Worm (Caenorhabditis elegans) whole organism, L4 larva: ENCODE measurements around the gene enee-1.

Experiments
- F37D6.2 ChIP-seq: sonication (generic microtip); optimal IDR thresholded peaks from 2 replicates; lab custom pipeline; 2016; ENCODE audit warnings: mild to moderate bottlenecking, missing genetic modification characterization, missing compliant biosample characterization
- F49E8.2 ChIP-seq: sonication (generic microtip); optimal IDR thresholded peaks from 2 replicates; lab custom pipeline; 2016; ENCODE audit warnings: missing compliant biosample characterization, mild to moderate bottlenecking, missing genetic modification characterization, borderline replicate concordance
- R02D3.7 ChIP-seq: fragments of 150-350 bp; sonication (generic microtip); optimal IDR thresholded peaks from 3 replicates; lab custom pipeline; 2014; ENCODE audit warnings: missing biosample characterization, missing genetic modification characterization
- T26A8.4 ChIP-seq: fragments of 200-800 bp; sonication (Bioruptor generic); IDR thresholded peaks from 2 replicates; pipeline ENCODE4 v1.3.6; 2022; ENCODE audit warnings: missing genetic modification characterization, missing compliant biosample characterization
- Y105C5A.15 ChIP-seq: fragments of 200-800 bp; sonication (Bioruptor generic); IDR thresholded peaks from 2 replicates; pipeline ENCODE4 v1.3.6; 2022; ENCODE audit warnings: missing genetic modification characterization, missing compliant biosample characterization
- ZK337.2 ChIP-seq: fragments of 200-800 bp; sonication (Bioruptor generic); IDR thresholded peaks from 2 replicates; pipeline ENCODE4 v1.3.6; 2022; ENCODE audit warnings: missing genetic modification reagents, missing genetic modification characterization, missing compliant biosample characterization
- ZK546.5 ChIP-seq, 2 experiments: sonication (generic microtip); optimal IDR thresholded peaks; 2 replicates each; lab custom pipeline; 2017; ENCODE audit warnings: missing biosample characterization in 2 of 2, missing genetic modification characterization in 2 of 2
- aha-1 ChIP-seq: fragments of 150-350 bp; peaks from one replicate; lab custom pipeline; 2014; ENCODE audit warnings: missing biosample characterization, missing genetic modification characterization
- aly-2 ChIP-seq: sonication (generic microtip); optimal IDR thresholded peaks from 2 replicates; lab custom pipeline; 2018; ENCODE audit warnings: missing biosample characterization, missing genetic modification characterization
- ama-1 ChIP-seq: fragments of 150-350 bp; optimal IDR thresholded peaks from 2 replicates; lab custom pipeline; 2014; ENCODE audit warnings: inconsistent platforms, mixed read lengths
- attf-4 ChIP-seq: sonication (generic microtip); optimal IDR thresholded peaks from 3 replicates; lab custom pipeline; 2017; ENCODE audit warnings: missing biosample characterization, missing genetic modification characterization
- ceh-20 ChIP-seq: fragments of 200-800 bp; sonication (Bioruptor generic); IDR thresholded peaks from 2 replicates; pipeline ENCODE4 v1.3.6; 2022; ENCODE audit warnings: missing genetic modification reagents, missing genetic modification characterization, missing compliant biosample characterization
- ceh-44 ChIP-seq: fragments of 200-800 bp; sonication (Bioruptor generic); IDR thresholded peaks from 2 replicates; pipeline ENCODE4 v1.3.6; 2022; ENCODE audit warnings: missing genetic modification reagents, missing genetic modification characterization, missing compliant biosample characterization
- ceh-82 ChIP-seq: sonication (generic microtip); optimal IDR thresholded peaks from 2 replicates; lab custom pipeline; 2017; ENCODE audit warnings: missing biosample characterization, missing genetic modification characterization
- ces-1 ChIP-seq: fragments of 150-350 bp; sonication (generic microtip); optimal IDR thresholded peaks from 4 replicates; lab custom pipeline; 2014; ENCODE audit warnings: missing biosample characterization, missing genetic modification reagents, missing genetic modification characterization
- cey-2 ChIP-seq: sonication (generic microtip); optimal IDR thresholded peaks from 3 replicates; lab custom pipeline; 2017; ENCODE audit warnings: missing genetic modification characterization, mild to moderate bottlenecking, missing compliant biosample characterization, antibody characterized with exemption, borderline replicate concordance; ENCODE audit not compliant: insufficient read depth
- ctbp-1 ChIP-seq: fragments of 200-800 bp; sonication (Bioruptor generic); IDR thresholded peaks from 2 replicates; pipeline ENCODE4 v1.3.6; 2022; ENCODE audit warnings: missing genetic modification reagents, missing genetic modification characterization, missing compliant biosample characterization
- daf-12 ChIP-seq: fragments of 150-350 bp; optimal IDR thresholded peaks from 2 replicates; lab custom pipeline; 2014; ENCODE audit warnings: missing biosample characterization, missing genetic modification reagents, missing genetic modification characterization
- dmd-8 ChIP-seq: fragments of 200-800 bp; sonication (Bioruptor generic); IDR thresholded peaks from 2 replicates; pipeline ENCODE4 v1.3.6; 2022; ENCODE audit warnings: missing genetic modification characterization, missing compliant biosample characterization
- dmd-9 ChIP-seq: fragments of 200-800 bp; sonication (Bioruptor generic); IDR thresholded peaks from 2 replicates; pipeline ENCODE4 v1.3.6; 2022; ENCODE audit warnings: missing genetic modification reagents, missing genetic modification characterization, missing compliant biosample characterization
- dpl-1 ChIP-seq: fragments of 150-350 bp; optimal IDR thresholded peaks from 2 replicates; lab custom pipeline; 2014; ENCODE audit warnings: missing biosample characterization, missing genetic modification reagents, missing genetic modification characterization
- egl-27 ChIP-seq: sonication (generic microtip); optimal IDR thresholded peaks from 3 replicates; lab custom pipeline; 2017; ENCODE audit warnings: missing biosample characterization, missing genetic modification reagents, missing genetic modification characterization
- egl-43 ChIP-seq: fragments of 200-800 bp; sonication (Bioruptor generic); IDR thresholded peaks from 2 replicates; pipeline ENCODE4 v1.3.6; 2022; ENCODE audit warnings: missing genetic modification reagents, missing genetic modification characterization, missing compliant biosample characterization
- gei-8 ChIP-seq: fragments of 200-800 bp; sonication (Bioruptor generic); optimal IDR thresholded peaks from 2 replicates; lab custom pipeline; 2018; ENCODE audit warnings: mild to moderate bottlenecking, missing genetic modification characterization, missing compliant biosample characterization
- hif-1 ChIP-seq, 2 experiments: sonication (generic microtip); optimal IDR thresholded peaks; 2 replicates each; lab custom pipeline; 2016 to 2017; ENCODE audit warnings: missing compliant biosample characterization in 2 of 2, missing genetic modification characterization in 2 of 2, missing genetic modification reagents in 2 of 2, missing genotype in 2 of 2, mild to moderate bottlenecking in 1 of 2
- hlh-11 ChIP-seq: fragments of 200-800 bp; sonication (Bioruptor generic); optimal IDR thresholded peaks from 2 replicates; lab custom pipeline; 2018; ENCODE audit warnings: mild to moderate bottlenecking, missing genetic modification characterization, missing compliant biosample characterization
- lin-1 ChIP-seq: fragments of 200-800 bp; sonication (Bioruptor generic); IDR thresholded peaks from 2 replicates; pipeline ENCODE4 v1.3.6; 2022; ENCODE audit warnings: missing genetic modification reagents, missing genetic modification characterization, missing compliant biosample characterization
- lin-13 ChIP-seq: fragments of 150-350 bp; optimal IDR thresholded peaks from 2 replicates; lab custom pipeline; 2014; ENCODE audit warnings: missing biosample characterization, missing genetic modification reagents, missing genetic modification characterization
- lin-38 ChIP-seq: fragments of 200-800 bp; sonication (Bioruptor generic); IDR thresholded peaks from 2 replicates; pipeline ENCODE4 v1.3.6; 2022; ENCODE audit warnings: missing genetic modification reagents, missing genetic modification characterization, missing compliant biosample characterization
- lin-39 ChIP-seq: fragments of 150-350 bp; optimal IDR thresholded peaks from 2 replicates; lab custom pipeline; 2014; ENCODE audit warnings: missing biosample characterization, missing genetic modification reagents, missing genetic modification characterization
- lir-3 ChIP-seq: sonication (generic microtip); optimal IDR thresholded peaks from 2 replicates; lab custom pipeline; 2016; ENCODE audit warnings: mild to moderate bottlenecking, missing genetic modification characterization, missing compliant biosample characterization
- mdt-29 ChIP-seq: fragments of 200-800 bp; sonication (Bioruptor generic); IDR thresholded peaks from 2 replicates; pipeline ENCODE4 v1.3.6; 2022; ENCODE audit warnings: missing genetic modification reagents, missing genetic modification characterization, missing compliant biosample characterization
- mep-1 ChIP-seq: fragments of 150-350 bp; sonication (generic microtip); optimal IDR thresholded peaks from 3 replicates; lab custom pipeline; 2014; ENCODE audit warnings: missing biosample characterization, missing genetic modification characterization
- mes-2 ChIP-seq: sonication (generic microtip); optimal IDR thresholded peaks from 2 replicates; lab custom pipeline; 2016; ENCODE audit warnings: missing genotype, mild to moderate bottlenecking, missing genetic modification characterization, missing compliant biosample characterization; ENCODE audit not compliant: poor library complexity, severe bottlenecking
- mxl-2 ChIP-seq: fragments of 200-800 bp; sonication (Bioruptor generic); conservative IDR thresholded peaks from 2 replicates; pipeline ENCODE4 v1.3.6; 2022; ENCODE audit warnings: missing genetic modification reagents, missing genetic modification characterization, missing compliant biosample characterization
- nhr-102 ChIP-seq: sonication (generic microtip); optimal IDR thresholded peaks from 2 replicates; lab custom pipeline; 2016; ENCODE audit warnings: mild to moderate bottlenecking, missing genetic modification characterization, moderate library complexity, missing compliant biosample characterization
- nhr-11 ChIP-seq: fragments of 150-350 bp; optimal IDR thresholded peaks from 2 replicates; lab custom pipeline; 2014; ENCODE audit warnings: missing biosample characterization, missing genetic modification characterization
- nhr-111 ChIP-seq: fragments of 200-800 bp; sonication (Bioruptor generic); optimal IDR thresholded peaks from 2 replicates; lab custom pipeline; 2018; ENCODE audit warnings: mild to moderate bottlenecking, missing genetic modification characterization, missing compliant biosample characterization
- nhr-42 ChIP-seq: fragments of 200-800 bp; sonication (Bioruptor generic); IDR thresholded peaks from 2 replicates; pipeline ENCODE4 v1.3.6; 2022; ENCODE audit warnings: missing genetic modification characterization, missing compliant biosample characterization
- nhr-77 ChIP-seq: fragments of 150-350 bp; optimal IDR thresholded peaks from 2 replicates; lab custom pipeline; 2014; ENCODE audit warnings: missing biosample characterization, missing genetic modification characterization
- pha-4 ChIP-seq, 2 experiments: fragments of 150-350 bp in 1 of 2; fragments of 200-800 bp in 1 of 2; sonication (Bioruptor generic) in 1 of 2; IDR thresholded peaks in 1 of 2; optimal IDR thresholded peaks in 1 of 2; 2 replicates each; pipeline versions ENCODE4 v1.3.6 to Lab custom; 2014 to 2022; ENCODE audit warnings: missing genetic modification characterization in 2 of 2, missing genetic modification reagents in 2 of 2, missing biosample characterization in 1 of 2, missing compliant biosample characterization in 1 of 2
- sdz-12 ChIP-seq: fragments of 200-800 bp; sonication (Bioruptor generic); optimal IDR thresholded peaks from 2 replicates; lab custom pipeline; 2018; ENCODE audit warnings: mild to moderate bottlenecking, missing genetic modification characterization, missing compliant biosample characterization
- set-16 ChIP-seq: fragments of 200-800 bp; sonication (Bioruptor generic); IDR thresholded peaks from 2 replicates; pipeline ENCODE4 v1.3.6; 2022; ENCODE audit warnings: missing genetic modification reagents, missing genetic modification characterization, missing compliant biosample characterization
- snpc-1.2 ChIP-seq: fragments of 200-800 bp; sonication (Bioruptor generic); IDR thresholded peaks from 2 replicates; pipeline ENCODE4 v1.3.6; 2022; ENCODE audit warnings: missing genetic modification reagents, missing genetic modification characterization, missing compliant biosample characterization
- snpc-4 ChIP-seq: fragments of 150-350 bp; optimal IDR thresholded peaks from 2 replicates; lab custom pipeline; 2014; ENCODE audit warnings: missing biosample characterization, missing genetic modification characterization
- spr-1 ChIP-seq: sonication (generic microtip); optimal IDR thresholded peaks from 2 replicates; lab custom pipeline; 2016; ENCODE audit warnings: mild to moderate bottlenecking, missing genetic modification characterization, missing compliant biosample characterization
- tag-97 ChIP-seq: fragments of 200-800 bp; sonication (Bioruptor generic); IDR thresholded peaks from 2 replicates; pipeline ENCODE4 v1.3.6; 2022; ENCODE audit warnings: missing genetic modification characterization, missing compliant biosample characterization
- tra-1 ChIP-seq: fragments of 200-800 bp; sonication (Bioruptor generic); IDR thresholded peaks from 2 replicates; pipeline ENCODE4 v1.3.6; 2022; ENCODE audit warnings: missing genetic modification reagents, missing genetic modification characterization, missing compliant biosample characterization
- unc-39 ChIP-seq: sonication (generic microtip); optimal IDR thresholded peaks from 2 replicates; lab custom pipeline; 2017; ENCODE audit warnings: missing biosample characterization, missing genetic modification characterization
- vab-7 ChIP-seq: fragments of 200-800 bp; sonication (Bioruptor generic); IDR thresholded peaks from 2 replicates; pipeline ENCODE4 v1.3.6; 2022; ENCODE audit warnings: missing genetic modification reagents, missing genetic modification characterization, missing compliant biosample characterization
- zfp-3 ChIP-seq: fragments of 200-800 bp; sonication (Bioruptor generic); conservative IDR thresholded peaks from 2 replicates; pipeline ENCODE4 v1.3.6; 2022; ENCODE audit warnings: missing genetic modification reagents, missing genetic modification characterization, missing compliant biosample characterization
- ztf-7 ChIP-seq: fragments of 150-350 bp; optimal IDR thresholded peaks from 2 replicates; lab custom pipeline; 2014; ENCODE audit warnings: missing biosample characterization, missing genetic modification characterization

The enee-1 gene

DNA sequence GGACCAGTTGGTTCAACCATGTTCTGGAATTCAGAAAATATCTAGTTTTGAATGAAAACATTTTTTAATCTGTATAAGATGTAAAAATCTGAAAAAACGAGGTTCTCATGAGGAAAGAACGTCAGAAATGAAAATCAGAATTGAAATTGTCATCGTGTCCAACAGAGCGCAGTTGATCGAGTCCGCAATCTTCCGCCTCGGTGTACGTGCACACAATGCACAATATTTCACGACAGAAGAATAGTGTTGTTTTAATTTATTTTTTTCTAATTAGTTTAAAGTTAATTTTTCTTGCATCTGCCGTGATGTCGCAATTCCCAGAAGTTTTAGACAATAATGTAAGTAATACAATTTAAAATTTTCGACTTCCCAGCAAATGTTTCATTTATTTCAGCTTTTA, 19.2 kb downstream of the enee-1 start, which contains the start of gene nfyc-1 (continued):
- TF ChIP-seq F49E8.2, result no peak
- no peak for TF ChIP-seq mxl-2 (GFP tag; lab: Robert Waterston, UW)
- no peak for TF ChIP-seq gei-8 (GFP tag; lab: Kevin White, UChicago)
- TF ChIP-seq ces-1, result no peak
- no peak for TF ChIP-seq R02D3.7
- TF ChIP-seq nhr-102 (tag; lab: Kevin White, UChicago), result no peak
- TF ChIP-seq nhr-11 (tag; lab: Kevin White, UChicago), result no peak
- no peak for TF ChIP-seq tag-97 (GFP tag; lab: Robert Waterston, UW)
- TF ChIP-seq lin-1, result no peak
- no peak for TF ChIP-seq ceh-44 (GFP tag; lab: Robert Waterston, UW)
- no peak for TF ChIP-seq F37D6.2 (tag; lab: Kevin White, UChicago)
- TF ChIP-seq mes-2 (tag; lab: Kevin White, UChicago), result peak; percentile 84
- no peak for TF ChIP-seq mdt-29 (GFP tag; lab: Robert Waterston, UW)
- TF ChIP-seq aly-2 (tag; lab: Kevin White, UChicago), result no peak
- no peak for TF ChIP-seq unc-39
- peak; percentile 66 for TF ChIP-seq dpl-1
- TF ChIP-seq ZK337.2 (GFP tag; lab: Robert Waterston, UW), result no peak
- TF ChIP-seq dmd-8, result no peak
- TF ChIP-seq T26A8.4, result no peak
- TF ChIP-seq nhr-111, result no peak
- peak; percentile 63 for TF ChIP-seq lin-13
- no peak for TF ChIP-seq egl-43
- TF ChIP-seq ceh-82 (tag; lab: Kevin White, UChicago), result no peak
- TF ChIP-seq egl-27 (tag; lab: Kevin White, UChicago), result no peak
- no peak for TF ChIP-seq ceh-20 (GFP tag; lab: Robert Waterston, UW)
- TF ChIP-seq nhr-77, result no peak
- TF ChIP-seq lin-39 (tag; lab: Kevin White, UChicago), result no peak
- no peak for TF ChIP-seq snpc-1.2
- TF ChIP-seq hif-1 (tag; optimal IDR thresholded peaks at IDR 0.05; lab: Kevin White, UChicago), result peak in 1 of 2 experiments; percentile 5
- no peak for TF ChIP-seq hlh-11 (tag; lab: Kevin White, UChicago)
- no peak for TF ChIP-seq dmd-9 (GFP tag; lab: Robert Waterston, UW)
- TF ChIP-seq pha-4 (GFP tag; IDR thresholded peaks at IDR 0.05; lab: Robert Waterston, UW), result no peak
- TF ChIP-seq pha-4 (tag; optimal IDR thresholded peaks at IDR 0.05; lab: Kevin White, UChicago), result no peak
- no peak for TF ChIP-seq ctbp-1 (GFP tag; lab: Robert Waterston, UW)
- TF ChIP-seq mep-1, result peak; percentile 47
- no peak for TF ChIP-seq daf-12 (tag; lab: Kevin White, UChicago)
- no peak for TF ChIP-seq aha-1
- no peak for TF ChIP-seq vab-7 (GFP tag; lab: Robert Waterston, UW)
- no peak for TF ChIP-seq attf-4 (tag; lab: Kevin White, UChicago)
- TF ChIP-seq tra-1 (GFP tag; lab: Robert Waterston, UW), result no peak
- peak; percentile 0 for TF ChIP-seq ztf-7
- peak; percentile 89 for TF ChIP-seq lin-38 (GFP tag; lab: Robert Waterston, UW)
- TF ChIP-seq nhr-42, result no peak
- no peak for TF ChIP-seq spr-1 (tag; lab: Kevin White, UChicago)
- no peak for TF ChIP-seq ZK546.5 (tag; optimal IDR thresholded peaks at IDR 0.05; lab: Kevin White, UChicago)
- TF ChIP-seq snpc-4 (tag; lab: Kevin White, UChicago), result no peak
- TF ChIP-seq set-16 (GFP tag; lab: Robert Waterston, UW), result no peak
- TF ChIP-seq Y105C5A.15, result no peak
- no peak for TF ChIP-seq lir-3 (tag; lab: Kevin White, UChicago)
- no peak for TF ChIP-seq sdz-12 (GFP tag; lab: Kevin White, UChicago)
- no peak for TF ChIP-seq cey-2
- TF ChIP-seq ama-1 (lab: Kevin White, UChicago), result peak; percentile 22
- TF ChIP-seq zfp-3, result no peak
